Fruit fly (Drosophila melanogaster) S2 (cell line): Measurements from ENCODE around the gene CG43954.

ENCODE experiments used
- CG8478 ChIP-seq: fragments of >200 bp; optimal IDR thresholded peaks from 2 replicates; lab custom pipeline; 2018
- CTCF ChIP-seq, 2 experiments: fragments of >200 bp; optimal IDR thresholded peaks; 2 replicates each; lab custom pipeline; 2018

DNA sequence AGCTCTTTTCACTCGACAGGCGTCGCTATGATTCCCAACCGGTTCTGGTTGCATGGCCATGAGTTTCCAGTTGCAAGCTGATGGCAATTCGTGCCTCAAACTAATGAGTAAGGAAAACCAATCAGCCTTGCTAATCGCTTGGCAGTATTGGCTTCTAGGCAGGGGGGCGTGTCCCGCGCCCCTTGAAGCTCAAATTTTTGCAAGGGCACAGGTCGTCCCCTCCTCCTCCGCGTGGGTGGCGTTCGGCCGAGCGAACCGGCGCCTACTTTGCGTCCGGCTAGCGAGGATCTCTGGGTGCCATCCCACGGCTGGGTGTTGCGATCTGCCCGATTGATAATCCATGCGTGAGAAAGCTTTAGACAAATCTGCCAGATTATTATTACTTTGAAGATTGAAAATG is 57.8 kb downstream of the CG43954 start:
- no peak for TF ChIP-seq CTCF (optimal IDR thresholded peaks at IDR 0.05; lab: Kevin White, UChicago)
- no peak for TF ChIP-seq CG8478 (lab: Kevin White, UChicago)
